Worm (Caenorhabditis elegans): ENCODE measurements around the gene srbc-1.

DNA sequence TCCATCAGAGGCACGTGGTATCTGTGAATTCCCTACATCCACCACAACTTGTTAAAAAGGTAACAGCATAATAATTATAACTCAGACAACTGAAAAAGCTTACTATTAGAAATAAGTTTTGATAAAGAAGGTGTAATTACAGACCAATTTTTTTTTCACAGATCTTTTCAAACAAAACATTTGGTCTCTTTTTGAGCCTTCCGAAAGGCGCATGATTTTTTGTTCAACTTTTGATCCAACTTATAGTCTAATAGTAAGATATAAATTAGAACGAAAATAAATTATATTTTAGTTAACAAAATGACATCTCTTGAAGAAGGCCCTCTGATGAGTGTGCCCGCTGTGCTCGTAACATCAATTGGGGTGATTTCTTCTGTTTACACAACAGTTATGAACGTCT, 6.4 kb upstream of the srbc-1 start, which contains the start of gene srbc-3:
- TF ChIP-seq ham-2 (GFP tag; optimal IDR thresholded peaks at IDR 0.05) (no peak), lin-13 (tag; optimal IDR thresholded peaks at IDR 0.05) (no peak), nhr-237 (tag; optimal IDR thresholded peaks at IDR 0.05) (no peak), nhr-76 (tag; optimal IDR thresholded peaks at IDR 0.05) (no peak), unc-39 (tag; optimal IDR thresholded peaks at IDR 0.05) (no peak), elt-3 (tag; optimal IDR thresholded peaks at IDR 0.05) (no peak), snpc-4 (tag; optimal IDR thresholded peaks at IDR 0.05) (no peak), nhr-28 (tag; optimal IDR thresholded peaks at IDR 0.05) (no peak), blmp-1 (tag; optimal IDR thresholded peaks at IDR 0.05) (no peak), pha-4 (tag; optimal IDR thresholded peaks at IDR 0.05) (no peak), sptf-1 (tag; optimal IDR thresholded peaks at IDR 0.05) (no peak), elt-1 (tag; optimal IDR thresholded peaks at IDR 0.05; ENCODE audit: borderline replicate concordance, insufficient read depth) (no peak), drap-1 (GFP tag; optimal IDR thresholded peaks at IDR 0.05) (no peak), nhr-12 (tag; optimal IDR thresholded peaks at IDR 0.05) (no peak)
